Fruit fly (Drosophila melanogaster): Measurements from ENCODE around the gene ZnT77C.

dm6 chr3L:20440902-20441429 is 53.8 kb downstream of the ZnT77C start:
- no peak for TF ChIP-seq CG34367 (tag; optimal IDR thresholded peaks at IDR 0.05)
- TF ChIP-seq EcR (GFP tag; optimal IDR thresholded peaks at IDR 0.05) = no peak
- no peak for TF ChIP-seq fd96Ca (GFP tag; IDR thresholded peaks at IDR 0.05)
- no peak for TF ChIP-seq gl (tag; optimal IDR thresholded peaks at IDR 0.05)
- no peak for TF ChIP-seq CG10348 (GFP tag; IDR thresholded peaks at IDR 0.05)
- no peak for TF ChIP-seq Snoo (tag; optimal IDR thresholded peaks at IDR 0.05)
- no peak for TF ChIP-seq Pif1B (GFP tag; optimal IDR thresholded peaks at IDR 0.05)
- no peak for TF ChIP-seq CG4496 (GFP tag; IDR thresholded peaks at IDR 0.05)
- TF ChIP-seq rn (GFP tag; IDR thresholded peaks at IDR 0.05) = no peak
